Fruit fly (Drosophila melanogaster): Measurements from ENCODE around the gene sev.
A peak's percentile ranks its signal among the peaks of the same experiment; 100 is the strongest.

The sev gene

dm6 chrX:11092201-11092600, 6.1 kb upstream of the sev start, which contains the start of gene CG2061 (continued):
- no peak for TF ChIP-seq seq (GFP tag; IDR thresholded peaks at IDR 0.05)
- peak; percentile 38 for TF ChIP-seq Dp (GFP tag; optimal IDR thresholded peaks at IDR 0.05)
- TF ChIP-seq CG15269 (tag; optimal IDR thresholded peaks at IDR 0.05): no peak
- no peak for TF ChIP-seq CG18011 (GFP tag; optimal IDR thresholded peaks at IDR 0.05)
- TF ChIP-seq nerfin-2 (GFP tag; IDR thresholded peaks at IDR 0.05; ENCODE audit: partially characterized antibody): peak; percentile 71
- TF ChIP-seq stwl (tag; optimal IDR thresholded peaks at IDR 0.05): peak; percentile 2
- TF ChIP-seq pzg (GFP tag; optimal IDR thresholded peaks at IDR 0.05): peak; percentile 18
- TF ChIP-seq CG13287 (GFP tag; IDR thresholded peaks at IDR 0.05; ENCODE audit: partially characterized antibody): peak; percentile 81
- no peak for TF ChIP-seq lov (optimal IDR thresholded peaks at IDR 0.05)
- TF ChIP-seq lov (GFP tag; IDR thresholded peaks at IDR 0.05): no peak
- TF ChIP-seq Doc2 (GFP tag; IDR thresholded peaks at IDR 0.05): no peak
- peak; percentile 68 for TF ChIP-seq vnd (GFP tag; IDR thresholded peaks at IDR 0.05; ENCODE audit: partially characterized antibody)
- peak; percentile 71 for TF ChIP-seq unc-4 (GFP tag; IDR thresholded peaks at IDR 0.05; ENCODE audit: partially characterized antibody)
- TF ChIP-seq Dbx (GFP tag; IDR thresholded peaks at IDR 0.05): no peak
- TF ChIP-seq CG2129 (GFP tag; IDR thresholded peaks at IDR 0.05; ENCODE audit: partially characterized antibody): peak; percentile 36; the same call in 1 of the 2 replicates
- TF ChIP-seq Lim3 (GFP tag; IDR thresholded peaks at IDR 0.05): no peak
- no peak for TF ChIP-seq CG8478 (optimal IDR thresholded peaks at IDR 0.05)
- TF ChIP-seq sr (GFP tag; IDR thresholded peaks at IDR 0.05): no peak
- peak in 1 of 2 experiments; percentile 14 for TF ChIP-seq Pdp1 (GFP tag; optimal IDR thresholded peaks at IDR 0.05)
- peak; percentile 52; the same call in 1 of the 3 replicates for TF ChIP-seq CG7963 (GFP tag; IDR thresholded peaks at IDR 0.05; ENCODE audit: partially characterized antibody)
- peak; percentile 68 for TF ChIP-seq bbx (GFP tag; IDR thresholded peaks at IDR 0.05; ENCODE audit: partially characterized antibody)
- no peak for TF ChIP-seq ro (GFP tag; IDR thresholded peaks at IDR 0.05)
- peak; percentile 71 for TF ChIP-seq CG2116 (GFP tag; optimal IDR thresholded peaks at IDR 0.05)
- peak; percentile 69; the same call in 2 of the 3 replicates for TF ChIP-seq knrl (GFP tag; IDR thresholded peaks at IDR 0.05; ENCODE audit: partially characterized antibody)
- TF ChIP-seq eve (GFP tag; optimal IDR thresholded peaks at IDR 0.05): no peak
- no peak for TF ChIP-seq CG16863 (GFP tag; optimal IDR thresholded peaks at IDR 0.05)
- TF ChIP-seq CG16813 (GFP tag; IDR thresholded peaks at IDR 0.05; ENCODE audit: partially characterized antibody): peak; percentile 66; the same call in 2 of the 3 replicates
- TF ChIP-seq Opbp (GFP tag; IDR thresholded peaks at IDR 0.05; ENCODE audit: partially characterized antibody): peak; percentile 52; the same call in 1 of the 3 replicates
- TF ChIP-seq Doc3 (GFP tag; IDR thresholded peaks at IDR 0.05; ENCODE audit: partially characterized antibody): peak; percentile 72; the same call in 2 of the 3 replicates
- peak; percentile 68 for TF ChIP-seq BEAF-32 (GFP tag; optimal IDR thresholded peaks at IDR 0.05)
- peak; percentile 74 for TF ChIP-seq sna (GFP tag; IDR thresholded peaks at IDR 0.05; ENCODE audit: partially characterized antibody)
- peak; percentile 80 for TF ChIP-seq Scr (GFP tag; IDR thresholded peaks at IDR 0.05; ENCODE audit: partially characterized antibody)
- TF ChIP-seq sim (GFP tag; IDR thresholded peaks at IDR 0.05): no peak
- peak; percentile 66 for TF ChIP-seq inv (GFP tag; IDR thresholded peaks at IDR 0.05; ENCODE audit: partially characterized antibody)
- TF ChIP-seq ato (GFP tag; IDR thresholded peaks at IDR 0.05; ENCODE audit: partially characterized antibody): peak; percentile 46; the same call in 1 of the 2 replicates
- TF ChIP-seq exex (tag; optimal IDR thresholded peaks at IDR 0.05): peak; percentile 13
- peak; percentile 84 for TF ChIP-seq CG14860 (GFP tag; IDR thresholded peaks at IDR 0.05; ENCODE audit: partially characterized antibody)

DNA sequence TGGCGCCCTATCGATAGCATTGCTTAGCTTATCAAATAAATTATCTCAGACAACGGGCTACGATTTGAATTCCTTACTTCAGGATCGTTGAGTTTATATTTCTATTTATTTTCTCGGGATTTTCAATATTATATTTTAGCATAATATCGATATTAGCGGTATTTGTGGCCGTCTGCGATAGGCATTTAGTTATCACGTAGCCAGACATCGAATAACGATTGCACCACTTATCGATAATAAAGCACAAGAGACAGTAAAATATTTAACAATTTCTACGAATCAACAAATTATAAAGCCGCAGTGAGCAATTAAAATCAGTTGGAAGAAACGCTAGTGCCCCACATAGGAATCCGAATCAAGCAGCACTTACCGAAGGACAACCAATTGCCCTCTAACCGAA, 4.1 kb upstream of the sev start, which contains the start of gene CG2076:
TSS of gene CG2076 (plus strand) at position 50 of the 400 bp plus-strand sequence.
- peak; percentile 23 for TF ChIP-seq CG15514 (GFP tag; optimal IDR thresholded peaks at IDR 0.05)
- TF ChIP-seq Doc3 (GFP tag; IDR thresholded peaks at IDR 0.05; ENCODE audit: partially characterized antibody): peak; percentile 86
- peak; percentile 12 for TF ChIP-seq CG4617 (GFP tag; optimal IDR thresholded peaks at IDR 0.05; ENCODE audit: borderline replicate concordance)
- TF ChIP-seq unc-4 (GFP tag; IDR thresholded peaks at IDR 0.05; ENCODE audit: partially characterized antibody): peak; percentile 84
- no peak for TF ChIP-seq CTCF (GFP tag; optimal IDR thresholded peaks at IDR 0.05)
- TF ChIP-seq exex (tag; optimal IDR thresholded peaks at IDR 0.05): no peak
- TF ChIP-seq CG2129 (GFP tag; IDR thresholded peaks at IDR 0.05; ENCODE audit: partially characterized antibody): peak; percentile 23; the same call in 1 of the 2 replicates
- TF ChIP-seq hb (GFP tag; IDR thresholded peaks at IDR 0.05; ENCODE audit: partially characterized antibody): peak; percentile 95
- TF ChIP-seq Pdp1 (GFP tag; optimal IDR thresholded peaks at IDR 0.05): peak in 1 of 2 experiments; percentile 36
- TF ChIP-seq Bgb (GFP tag; IDR thresholded peaks at IDR 0.05; ENCODE audit: partially characterized antibody): peak; percentile 92
- TF ChIP-seq Dll (GFP tag; IDR thresholded peaks at IDR 0.05; ENCODE audit: partially characterized antibody): peak; percentile 90
- peak; percentile 77 for TF ChIP-seq Dp (GFP tag; optimal IDR thresholded peaks at IDR 0.05)
- peak; percentile 91 for TF ChIP-seq Scr (GFP tag; IDR thresholded peaks at IDR 0.05; ENCODE audit: partially characterized antibody)
- TF ChIP-seq CG3407 (GFP tag; optimal IDR thresholded peaks at IDR 0.05): no peak
- TF ChIP-seq kah (GFP tag; optimal IDR thresholded peaks at IDR 0.05): no peak
- TF ChIP-seq CG10209 (GFP tag; optimal IDR thresholded peaks at IDR 0.05): no peak
- no peak for TF ChIP-seq lilli (GFP tag; optimal IDR thresholded peaks at IDR 0.05)
- TF ChIP-seq CG5245 (GFP tag; optimal IDR thresholded peaks at IDR 0.05): no peak
